Fruit fly (Drosophila melanogaster) whole organism, pupa: ENCODE data around the gene CG17068.

Source experiments
- CG10348 ChIP-seq: fragments of 200-800 bp; sonication (Bioruptor generic); IDR thresholded peaks from 2 replicates; pipeline ENCODE4 v1.3.6; 2022; ENCODE audit warnings: missing biosample characterization, missing genetic modification characterization
- CG13204 ChIP-seq: fragments of 200-800 bp; sonication (Bioruptor generic); optimal IDR thresholded peaks from 2 replicates; lab custom pipeline; 2018; ENCODE audit warnings: missing biosample characterization, mild to moderate bottlenecking, missing genetic modification characterization, moderate library complexity
- CG14655 ChIP-seq: fragments of 200-800 bp; sonication (Bioruptor generic); optimal IDR thresholded peaks from 3 replicates; lab custom pipeline; 2017; ENCODE audit warnings: mild to moderate bottlenecking, missing biosample characterization, missing genetic modification reagents, missing genetic modification characterization
- CG8159 ChIP-seq: fragments of 200-800 bp; sonication (Bioruptor generic); optimal IDR thresholded peaks from 3 replicates; lab custom pipeline; 2018; ENCODE audit warnings: missing biosample characterization, mild to moderate bottlenecking, missing genetic modification characterization, moderate library complexity
- CG8301 ChIP-seq: fragments of 200-800 bp; sonication (Bioruptor generic); optimal IDR thresholded peaks from 2 replicates; lab custom pipeline; 2018; ENCODE audit warnings: missing biosample characterization, mild to moderate bottlenecking, missing genetic modification characterization
- EcR ChIP-seq: fragments of 200-800 bp; sonication (Bioruptor generic); optimal IDR thresholded peaks from 3 replicates; lab custom pipeline; 2019; ENCODE audit warnings: missing biosample characterization, missing genetic modification characterization, mild to moderate bottlenecking, moderate library complexity, missing genetic modification reagents
- fd96Ca ChIP-seq: fragments of 200-800 bp; sonication (Bioruptor generic); IDR thresholded peaks from 3 replicates; pipeline ENCODE4 v1.3.6; 2022; ENCODE audit warnings: missing biosample characterization, missing genetic modification characterization

- TF ChIP-seq CG13204 (GFP tag; lab: Kevin White, UChicago) (no peak), CG8159 (tag; lab: Kevin White, UChicago) (no peak), fd96Ca (GFP tag; lab: Robert Waterston, UW) (no peak), EcR (GFP tag; lab: Kevin White, UChicago) (no peak), CG8301 (tag; lab: Kevin White, UChicago) (no peak), CG10348 (GFP tag; lab: Robert Waterston, UW) (no peak), CG14655 (no peak)
Observed at dm6 chrX:20243274-20243839, 7.5 kb downstream of the CG17068 start.
